Fruit fly (Drosophila melanogaster) whole organism, wandering third instar larva: ENCODE measurements around the gene Spec2.

ENCODE experiments used
- Abd-B ChIP-seq: fragments of >200 bp; optimal IDR thresholded peaks from 2 replicates; lab custom pipeline; 2017; ENCODE audit warnings: missing biosample characterization, missing genetic modification characterization
- CG32264 ChIP-seq: fragments of 200-800 bp; sonication (Bioruptor generic); optimal IDR thresholded peaks from 2 replicates; lab custom pipeline; 2016; ENCODE audit warnings: missing biosample characterization, missing genetic modification characterization
- CG9705 ChIP-seq: fragments of 200-800 bp; sonication (Bioruptor generic); optimal IDR thresholded peaks from 2 replicates; lab custom pipeline; 2018; ENCODE audit warnings: missing biosample characterization, mild to moderate bottlenecking, missing genetic modification characterization
- CrebA ChIP-seq: fragments of 200-800 bp; sonication (Bioruptor generic); optimal IDR thresholded peaks from 2 replicates; lab custom pipeline; 2016; ENCODE audit warnings: missing biosample characterization, mild to moderate bottlenecking, missing genetic modification characterization, borderline replicate concordance
- Dfd ChIP-seq: fragments of >200 bp; optimal IDR thresholded peaks from 2 replicates; lab custom pipeline; 2017; ENCODE audit warnings: missing biosample characterization, missing genetic modification characterization
- Dif ChIP-seq: fragments of 200-275, 200-300 bp; sonication (Bioruptor generic); optimal IDR thresholded peaks from 2 replicates; lab custom pipeline; 2018; ENCODE audit warnings: missing biosample characterization, missing genetic modification characterization; ENCODE audit not compliant: partially characterized antibody
- GATAd ChIP-seq: sonication (Bioruptor generic); optimal IDR thresholded peaks from 2 replicates; lab custom pipeline; 2016; ENCODE audit warnings: missing biosample characterization, missing genetic modification characterization
- HLH106 ChIP-seq: fragments of 200-800 bp; optimal IDR thresholded peaks from 3 replicates; lab custom pipeline; 2019; ENCODE audit warnings: missing biosample characterization, mild to moderate bottlenecking, missing genetic modification characterization, moderate library complexity
- Hnf4 ChIP-seq: fragments of 200-800 bp; sonication (Bioruptor generic); optimal IDR thresholded peaks from 2 replicates; lab custom pipeline; 2016; ENCODE audit warnings: missing biosample characterization, mild to moderate bottlenecking, missing genetic modification characterization
- Hr78 ChIP-seq: fragments of >200 bp; optimal IDR thresholded peaks from 2 replicates; lab custom pipeline; 2017; ENCODE audit warnings: missing biosample characterization, missing genetic modification characterization
- Hr83 ChIP-seq: fragments of 200-300 bp; sonication (Bioruptor generic); optimal IDR thresholded peaks from 2 replicates; lab custom pipeline; 2016; ENCODE audit warnings: missing biosample characterization, mild to moderate bottlenecking, missing genetic modification characterization, moderate library complexity; ENCODE audit not compliant: poor library complexity, severe bottlenecking
- Jra ChIP-seq: sonication (Bioruptor generic); optimal IDR thresholded peaks from 2 replicates; lab custom pipeline; 2016; ENCODE audit warnings: missing biosample characterization, missing genetic modification characterization
- Mio ChIP-seq: sonication (Bioruptor generic); optimal IDR thresholded peaks from 2 replicates; lab custom pipeline; 2016; ENCODE audit warnings: missing biosample characterization, missing genetic modification characterization
- Myc ChIP-seq: fragments of >200 bp; optimal IDR thresholded peaks from 2 replicates; lab custom pipeline; 2017
- N ChIP-seq: fragments of >200 bp; optimal IDR thresholded peaks from 2 replicates; lab custom pipeline; 2018; ENCODE audit warnings: missing biosample characterization, missing external identifiers, missing genetic modification characterization
- OdsH ChIP-seq: fragments of 200-800 bp; sonication (Bioruptor generic); optimal IDR thresholded peaks from 2 replicates; lab custom pipeline; 2016; ENCODE audit warnings: missing biosample characterization, mild to moderate bottlenecking, missing genetic modification characterization
- Rel ChIP-seq, 2 experiments: fragments of 200-800 bp; sonication (Bioruptor generic) in 1 of 2; optimal IDR thresholded peaks; 2 replicates in 1 of 2; 3 replicates in 1 of 2; lab custom pipeline; 2016 to 2019; ENCODE audit warnings: mild to moderate bottlenecking in 2 of 2, missing biosample characterization in 2 of 2, missing genetic modification characterization in 2 of 2, moderate library complexity in 1 of 2
- Sp1 ChIP-seq: fragments of 200-800 bp; sonication (Bioruptor generic); optimal IDR thresholded peaks from 3 replicates; lab custom pipeline; 2019; ENCODE audit warnings: missing biosample characterization, mild to moderate bottlenecking, missing genetic modification characterization, moderate library complexity
- Vsx2 ChIP-seq: fragments of 200-300, 225-300 bp; sonication (Bioruptor generic); optimal IDR thresholded peaks from 2 replicates; lab custom pipeline; 2018; ENCODE audit warnings: missing biosample characterization, missing genetic modification characterization; ENCODE audit not compliant: partially characterized antibody
- br ChIP-seq: fragments of 200-800 bp; sonication (Bioruptor generic); optimal IDR thresholded peaks from 2 replicates; lab custom pipeline; 2016; ENCODE audit warnings: missing biosample characterization, missing genetic modification characterization
- brk ChIP-seq: fragments of 200-800 bp; sonication (Bioruptor generic); optimal IDR thresholded peaks from 2 replicates; lab custom pipeline; 2016; ENCODE audit warnings: missing biosample characterization, mild to moderate bottlenecking, missing genetic modification characterization
- dl ChIP-seq, 2 experiments: fragments of 175-275, 200-275 bp in 1 of 2; fragments of 200-275 bp in 1 of 2; sonication (Bioruptor generic); optimal IDR thresholded peaks; lab custom pipeline; 2018; ENCODE audit warnings: mild to moderate bottlenecking in 2 of 2, missing biosample characterization in 2 of 2, missing genetic modification characterization in 2 of 2, moderate library complexity in 2 of 2; ENCODE audit not compliant: partially characterized antibody in 2 of 2, insufficient read depth in 1 of 2
- dmrt93B ChIP-seq: fragments of 200-800 bp; sonication (Bioruptor generic); optimal IDR thresholded peaks from 2 replicates; lab custom pipeline; 2018; ENCODE audit warnings: missing biosample characterization, mild to moderate bottlenecking, missing genetic modification characterization
- dsf ChIP-seq: sonication (Bioruptor generic); optimal IDR thresholded peaks from 2 replicates; lab custom pipeline; 2016; ENCODE audit warnings: missing biosample characterization, missing genetic modification characterization, borderline replicate concordance
- ey ChIP-seq: fragments of 200-800 bp; sonication (Bioruptor generic); optimal IDR thresholded peaks from 2 replicates; lab custom pipeline; 2016; ENCODE audit warnings: missing biosample characterization, missing genetic modification characterization
- foxo ChIP-seq, 2 experiments: fragments of 200-800 bp; sonication (Bioruptor generic); optimal IDR thresholded peaks; 2 replicates in 1 of 2; 3 replicates in 1 of 2; lab custom pipeline; 2016 to 2017; ENCODE audit warnings: missing biosample characterization in 2 of 2, missing genetic modification characterization in 2 of 2
- fru ChIP-seq: fragments of 200-800 bp; sonication (Bioruptor generic); optimal IDR thresholded peaks from 3 replicates; lab custom pipeline; 2016; ENCODE audit warnings: missing biosample characterization, mild to moderate bottlenecking, missing genetic modification characterization
- h ChIP-seq: fragments of 200-800 bp; sonication (Bioruptor generic); optimal IDR thresholded peaks from 3 replicates; lab custom pipeline; 2016; ENCODE audit warnings: missing biosample characterization, mild to moderate bottlenecking, missing genetic modification characterization
- jim ChIP-seq: fragments of 175-275, 200-325 bp; sonication (Bioruptor generic); optimal IDR thresholded peaks from 2 replicates; lab custom pipeline; 2016; ENCODE audit warnings: missing biosample characterization, mild to moderate bottlenecking, missing genetic modification characterization
- lola ChIP-seq: fragments of >200 bp; optimal IDR thresholded peaks from 2 replicates; lab custom pipeline; 2017; ENCODE audit warnings: missing biosample characterization, missing genetic modification characterization
- pan ChIP-seq: fragments of >200 bp; optimal IDR thresholded peaks from 2 replicates; lab custom pipeline; 2017
- psq ChIP-seq: fragments of 200-800 bp; sonication (Bioruptor generic); optimal IDR thresholded peaks from 3 replicates; lab custom pipeline; 2017; ENCODE audit warnings: missing biosample characterization, mild to moderate bottlenecking, missing genetic modification characterization, moderate library complexity
- rgr ChIP-seq: fragments of 200-800 bp; sonication (Bioruptor generic); optimal IDR thresholded peaks from 3 replicates; lab custom pipeline; 2016; ENCODE audit warnings: missing biosample characterization, mild to moderate bottlenecking, missing genetic modification characterization
- sage ChIP-seq: fragments of 200-800 bp; sonication (Bioruptor generic); optimal IDR thresholded peaks from 2 replicates; lab custom pipeline; 2016; ENCODE audit warnings: missing biosample characterization, mild to moderate bottlenecking, missing genetic modification characterization
- sv ChIP-seq: fragments of 200-800 bp; sonication (Bioruptor generic); optimal IDR thresholded peaks from 3 replicates; lab custom pipeline; 2016; ENCODE audit warnings: missing biosample characterization, missing genetic modification characterization
- tai ChIP-seq: sonication (Bioruptor generic); optimal IDR thresholded peaks from 2 replicates; lab custom pipeline; 2016; ENCODE audit warnings: missing biosample characterization, missing genetic modification characterization
- usp ChIP-seq: fragments of >200 bp; optimal IDR thresholded peaks from 2 replicates; lab custom pipeline; 2017; ENCODE audit warnings: missing biosample characterization, missing genetic modification characterization
- woc ChIP-seq: sonication (Bioruptor generic); optimal IDR thresholded peaks from 2 replicates; lab custom pipeline; 2016; ENCODE audit warnings: missing biosample characterization, mild to moderate bottlenecking, missing genetic modification characterization

The Spec2 gene

DNA sequence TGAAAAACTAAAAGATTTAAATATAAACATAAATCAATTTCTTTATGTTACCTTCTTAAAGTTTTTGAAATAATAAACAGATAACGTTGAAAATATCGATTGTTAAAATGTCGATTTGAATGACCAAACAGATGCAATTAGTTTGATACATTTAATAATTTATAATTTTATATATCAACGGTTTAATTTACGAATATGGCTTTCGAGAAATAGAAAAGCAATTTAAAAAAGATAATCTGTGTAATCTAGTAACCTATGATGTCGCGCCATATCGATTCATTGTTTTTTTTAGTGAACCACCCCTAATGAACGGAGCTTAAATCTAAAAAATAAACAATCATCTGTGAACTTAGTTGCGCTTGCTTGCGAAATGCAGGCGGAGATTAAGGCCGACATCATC is 35.4 kb downstream of the Spec2 start, which contains the start of gene PolZ2:
TSS of gene PolZ2 (plus strand) at position 301 of the 400 bp plus-strand sequence.
- TF ChIP-seq pan (lab: Kevin White, UChicago) (no peak), dmrt93B (GFP tag; lab: Kevin White, UChicago) (no peak), usp (no peak), Vsx2 (GFP tag; lab: Kevin White, UChicago) (no peak), br (GFP tag; lab: Kevin White, UChicago) (no peak), psq (GFP tag; lab: Kevin White, UChicago) (no peak), sv (GFP tag; lab: Kevin White, UChicago) (no peak), rgr (GFP tag; lab: Kevin White, UChicago) (no peak), fru (GFP tag; lab: Kevin White, UChicago) (no peak), lola (GFP tag; lab: Kevin White, UChicago) (no peak), GATAd (GFP tag; lab: Kevin White, UChicago) (no peak), ey (GFP tag; lab: Kevin White, UChicago) (no peak), OdsH (GFP tag; lab: Kevin White, UChicago) (no peak), HLH106 (tag; lab: Kevin White, UChicago) (no peak)

dm6 chr3R:5587863-5588519 is 35.9 kb downstream of the Spec2 start, which contains the start of gene CG2926:
CG2926 (minus strand) TSS chr3R:5588380.
- TF ChIP-seq rgr (GFP tag; lab: Kevin White, UChicago) (no peak), sage (GFP tag; lab: Kevin White, UChicago) (no peak), Hr78 (GFP tag; lab: Kevin White, UChicago) (no peak), N (GFP tag; lab: Kevin White, UChicago) (no peak), fru (GFP tag; lab: Kevin White, UChicago) (no peak), Rel (GFP tag; optimal IDR thresholded peaks at IDR 0.05; lab: Kevin White, UChicago) (no peak), Rel (tag; optimal IDR thresholded peaks at IDR 0.05; lab: Kevin White, UChicago) (no peak), Abd-B (no peak), pan (lab: Kevin White, UChicago) (no peak), Myc (lab: Kevin White, UChicago) (no peak), HLH106 (tag; lab: Kevin White, UChicago) (no peak), ey (GFP tag; lab: Kevin White, UChicago) (peak; percentile 34), foxo (GFP tag; optimal IDR thresholded peaks at IDR 0.05; lab: Kevin White, UChicago) (no peak), tai (no peak), Sp1 (GFP tag; lab: Kevin White, UChicago) (no peak), CG32264 (GFP tag; lab: Kevin White, UChicago) (no peak), jim (peak; percentile 58), OdsH (GFP tag; lab: Kevin White, UChicago) (peak; percentile 15), brk (GFP tag; lab: Kevin White, UChicago) (no peak), Dfd (GFP tag; lab: Kevin White, UChicago) (no peak), lola (GFP tag; lab: Kevin White, UChicago) (no peak), Dif (GFP tag; lab: Kevin White, UChicago) (no peak), woc (GFP tag; lab: Kevin White, UChicago) (no peak), Vsx2 (GFP tag; lab: Kevin White, UChicago) (no peak), GATAd (GFP tag; lab: Kevin White, UChicago) (no peak), dmrt93B (GFP tag; lab: Kevin White, UChicago) (no peak), CG9705 (GFP tag; lab: Kevin White, UChicago) (peak; percentile 16), dl (GFP tag; optimal IDR thresholded peaks at IDR 0.05; lab: Kevin White, UChicago; ENCODE audit: insufficient read depth in 1 of 2, partially characterized antibody in 2 of 2) (no peak), sv (GFP tag; lab: Kevin White, UChicago) (no peak), h (GFP tag; lab: Kevin White, UChicago) (peak; percentile 54), psq (GFP tag; lab: Kevin White, UChicago) (no peak), dsf (GFP tag; lab: Kevin White, UChicago) (no peak), Hr83 (peak; percentile 88), Hnf4 (GFP tag; lab: Kevin White, UChicago) (no peak), br (GFP tag; lab: Kevin White, UChicago) (no peak), Mio (GFP tag; lab: Kevin White, UChicago) (no peak), usp (no peak), CrebA (GFP tag; lab: Kevin White, UChicago) (no peak), Jra (GFP tag; lab: Kevin White, UChicago) (no peak)
